Worm (Caenorhabditis elegans): ENCODE results near the gene ZK622.4.

ZK622.4 gene

DNA sequence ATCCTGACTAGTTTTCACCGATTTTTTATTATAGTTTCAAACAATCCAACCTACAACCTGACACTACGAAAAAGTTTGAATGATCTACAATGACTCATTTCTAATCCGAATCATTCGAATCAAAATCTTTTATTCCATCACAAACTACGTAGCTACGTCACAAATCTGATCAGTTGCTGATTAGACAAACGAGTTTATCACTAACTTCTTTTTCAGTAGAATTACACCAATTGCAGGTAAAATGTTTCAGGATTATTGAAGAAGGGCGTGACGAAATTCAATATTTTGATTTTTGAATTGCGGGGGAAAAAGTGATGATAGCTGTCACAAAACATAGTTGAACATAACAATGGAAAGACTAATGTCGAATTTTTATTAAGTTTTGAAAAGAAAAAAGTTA is 49.1 kb downstream of the ZK622.4 start:
- TF ChIP-seq nhr-47 (tag; optimal IDR thresholded peaks at IDR 0.05), result peak; percentile 40
- TF ChIP-seq pqm-1 (tag; optimal IDR thresholded peaks at IDR 0.05), result no peak
- no peak for TF ChIP-seq efl-1 (optimal IDR thresholded peaks at IDR 0.05)
- peak in 1 of 2 experiments; percentile 67 for TF ChIP-seq efl-1 (GFP tag; optimal IDR thresholded peaks at IDR 0.05 in 1 of 2)
- TF ChIP-seq fkh-8 (tag; optimal IDR thresholded peaks at IDR 0.05), result peak; percentile 43
- peak; percentile 32 for TF ChIP-seq nhr-71 (tag; optimal IDR thresholded peaks at IDR 0.05)
- no peak for TF ChIP-seq irx-1 (tag; optimal IDR thresholded peaks at IDR 0.05)
- peak; percentile 95 for TF ChIP-seq dsc-1 (tag; optimal IDR thresholded peaks at IDR 0.05)

DNA sequence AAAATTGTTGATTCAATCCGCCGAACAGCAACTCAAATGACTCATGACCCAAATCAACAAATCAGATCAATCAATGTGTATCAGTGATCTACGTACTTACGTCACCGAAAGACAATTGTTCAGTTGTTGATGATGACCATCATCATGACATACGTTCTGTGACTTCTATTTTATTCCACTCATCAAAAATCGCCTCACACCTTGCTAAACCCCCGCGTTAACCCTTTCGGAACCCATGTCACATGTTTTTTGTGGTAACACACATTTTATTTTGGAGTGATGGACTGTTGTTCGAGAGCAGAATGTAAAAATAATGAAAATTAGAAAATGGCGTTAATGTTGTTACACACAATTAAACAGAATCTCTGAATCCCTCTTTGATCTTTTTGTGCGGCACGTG is 49.9 kb downstream of the ZK622.4 start:
- peak; percentile 5 for TF ChIP-seq nhr-71 (tag; optimal IDR thresholded peaks at IDR 0.05)
- peak; percentile 4 for TF ChIP-seq lin-14 (GFP tag; optimal IDR thresholded peaks at IDR 0.05)
- no peak for TF ChIP-seq unc-98 (GFP tag; IDR thresholded peaks at IDR 0.05)
- peak in 1 of 2 experiments; percentile 13 for TF ChIP-seq lin-35 (GFP tag; optimal IDR thresholded peaks at IDR 0.05)
- no peak for TF ChIP-seq nhr-76 (tag; optimal IDR thresholded peaks at IDR 0.05)
- peak; percentile 5 for TF ChIP-seq rnt-1 (tag; optimal IDR thresholded peaks at IDR 0.05)
- TF ChIP-seq mep-1 (tag; optimal IDR thresholded peaks at IDR 0.05), result no peak

Data from whole organism, L1 larva.